Worm (Caenorhabditis elegans): Measurements from ENCODE around the gene fbxb-78.
A peak's percentile ranks its signal among the peaks of the same experiment; 100 is the strongest.

Gene fbxb-78

DNA sequence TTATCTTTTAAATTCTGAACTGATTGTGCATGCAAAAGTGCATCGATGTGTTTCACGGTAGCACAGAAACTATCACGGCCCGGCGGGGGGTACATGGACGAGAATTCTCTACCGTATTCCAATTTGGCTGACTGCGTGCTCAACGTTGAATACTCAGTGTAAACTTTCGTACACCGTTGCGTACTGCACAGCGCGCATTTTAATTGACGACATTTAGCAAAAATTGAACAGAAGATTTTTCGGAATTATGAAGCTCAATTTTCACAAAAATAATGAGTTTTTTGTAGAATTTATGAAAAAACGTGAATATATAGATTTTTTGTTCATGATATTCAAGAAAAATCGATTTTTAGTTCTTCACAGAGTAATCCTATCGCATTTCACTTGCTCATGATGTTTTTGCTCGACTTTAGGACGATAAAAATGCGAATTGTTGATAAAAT is 11.9 kb upstream of the fbxb-78 start (continued):
- peak; percentile 99 for TF ChIP-seq Y56A3A.18 (GFP tag; IDR thresholded peaks at IDR 0.05)
- TF ChIP-seq tbp1 (GFP tag; optimal IDR thresholded peaks at IDR 0.05), result peak; percentile 38
- TF ChIP-seq lin-26 (GFP tag; IDR thresholded peaks at IDR 0.05), result peak; percentile 96
- 0 out of 2 replicates have a peak, but pooled peaks have one; percentile 87 for TF ChIP-seq ceh-58 (GFP tag; IDR thresholded peaks at IDR 0.05)
- peak; percentile 95 for TF ChIP-seq Y79H2A.3 (GFP tag; conservative IDR thresholded peaks at IDR 0.05)
- TF ChIP-seq pbrm-1 (GFP tag; IDR thresholded peaks at IDR 0.05), result peak; percentile 99
- TF ChIP-seq B0035.1 (tag; optimal IDR thresholded peaks at IDR 0.05), result peak; percentile 76
- TF ChIP-seq ztf-25 (GFP tag; IDR thresholded peaks at IDR 0.05), result peak; percentile 98

DNA sequence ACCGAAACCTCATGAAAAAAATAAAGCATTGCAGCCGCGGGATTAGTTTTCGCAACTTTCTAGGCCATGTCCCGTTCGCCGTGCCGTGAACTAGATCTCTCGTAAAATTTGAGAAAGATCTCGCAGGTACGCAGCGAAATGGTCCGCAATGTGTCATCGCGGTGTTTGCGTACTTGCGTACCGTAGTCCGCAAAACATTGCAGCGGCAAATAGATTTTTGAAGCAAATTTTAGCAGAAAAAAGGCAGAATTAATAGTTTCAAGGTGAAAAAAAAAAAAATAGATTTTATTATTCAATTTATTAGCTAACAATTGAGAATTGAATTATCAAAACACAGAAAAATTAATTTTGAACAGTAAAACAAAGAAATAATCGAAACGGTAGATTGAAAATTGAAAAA is 9.4 kb upstream of the fbxb-78 start:
- TF ChIP-seq aptf-3 (GFP tag; IDR thresholded peaks at IDR 0.05) (peak; percentile 91), F57A8.1 (GFP tag; optimal IDR thresholded peaks at IDR 0.05) (peak; percentile 54), ztf-6 (GFP tag; IDR thresholded peaks at IDR 0.05) (peak; percentile 99), D2030.7 (GFP tag; IDR thresholded peaks at IDR 0.05) (peak; percentile 98), aptf-2 (GFP tag; conservative IDR thresholded peaks at IDR 0.05) (peak; percentile 98), nhr-80 (tag; optimal IDR thresholded peaks at IDR 0.05) (peak; percentile 81), rcor-1 (GFP tag; IDR thresholded peaks at IDR 0.05) (peak; percentile 98), nfyb-1 (GFP tag; IDR thresholded peaks at IDR 0.05) (peak; percentile 99), nhr-120 (GFP tag; IDR thresholded peaks at IDR 0.05) (peak; percentile 90; the same call in 1 of the 2 replicates), efl-1 (GFP tag; optimal IDR thresholded peaks at IDR 0.05) (peak; percentile 18), nhr-90 (tag; optimal IDR thresholded peaks at IDR 0.05) (peak; percentile 76), atf-7 (tag; optimal IDR thresholded peaks at IDR 0.05) (peak; percentile 88), K11D2.4 (GFP tag; IDR thresholded peaks at IDR 0.05) (peak; percentile 100), ztf-3 (GFP tag; optimal IDR thresholded peaks at IDR 0.05) (peak; percentile 77), mel-28 (tag; optimal IDR thresholded peaks at IDR 0.05; ENCODE audit: borderline replicate concordance) (peak; percentile 9), hsf-1 (GFP tag; IDR thresholded peaks at IDR 0.05) (peak; percentile 94), somi-1 (GFP tag; optimal IDR thresholded peaks at IDR 0.05) (peak; percentile 95), madf-3 (GFP tag; IDR thresholded peaks at IDR 0.05) (peak; percentile 97), rec-8 (tag; optimal IDR thresholded peaks at IDR 0.05) (peak; percentile 5 to 6), ceh-27 (GFP tag; optimal IDR thresholded peaks at IDR 0.05) (peak; percentile 89), C17E4.6 (GFP tag; IDR thresholded peaks at IDR 0.05) (peak; percentile 99), gei-17 (GFP tag; optimal IDR thresholded peaks at IDR 0.05) (peak; percentile 72), C06A6.2 (GFP tag; conservative IDR thresholded peaks at IDR 0.05) (peak; percentile 99), ekl-4 (GFP tag; IDR thresholded peaks at IDR 0.05) (peak; percentile 98), madf-8 (GFP tag; conservative IDR thresholded peaks at IDR 0.05) (peak; percentile 87), ceh-91 (GFP tag; IDR thresholded peaks at IDR 0.05) (peak; percentile 100), hmg-1.2 (GFP tag; IDR thresholded peaks at IDR 0.05) (peak; percentile 100), attf-3 (GFP tag; conservative IDR thresholded peaks at IDR 0.05) (peak; percentile 92), egrh-3 (GFP tag; IDR thresholded peaks at IDR 0.05) (peak; percentile 94), ccch-3 (GFP tag; optimal IDR thresholded peaks at IDR 0.05) (peak; percentile 52), mcd-1 (GFP tag; IDR thresholded peaks at IDR 0.05) (peak; percentile 100), pbrm-1 (GFP tag; IDR thresholded peaks at IDR 0.05) (peak; percentile 99), bed-1 (GFP tag; IDR thresholded peaks at IDR 0.05) (peak; percentile 100), tlf-1 (GFP tag; optimal IDR thresholded peaks at IDR 0.05) (peak; percentile 98), hmg-20 (GFP tag; IDR thresholded peaks at IDR 0.05) (peak; percentile 95), egl-44 (GFP tag; IDR thresholded peaks at IDR 0.05) (peak; percentile 99), lir-1 (GFP tag; conservative IDR thresholded peaks at IDR 0.05) (peak; percentile 98), ztf-26 (tag; optimal IDR thresholded peaks at IDR 0.05) (peak; percentile 96), ZK185.1 (tag; optimal IDR thresholded peaks at IDR 0.05; ENCODE audit: poor library complexity, severe bottlenecking) (peak; percentile 73), Y79H2A.3 (GFP tag; conservative IDR thresholded peaks at IDR 0.05) (peak; percentile 96), lin-40 (tag; optimal IDR thresholded peaks at IDR 0.05) (peak; percentile 96)

Measured in whole organism, young adult.